Fruit fly (Drosophila melanogaster): Measurements from ENCODE around the gene RnpS1.
A peak's percentile ranks its signal among the peaks of the same experiment; 100 is the strongest.

RnpS1 gene

dm6 chr3R:9534125-9534496 is 17.7 kb upstream of the RnpS1 start (continued):
- peak; percentile 55 for TF ChIP-seq CG4617 (GFP tag; optimal IDR thresholded peaks at IDR 0.05; ENCODE audit: borderline replicate concordance)
- TF ChIP-seq Awh (GFP tag; IDR thresholded peaks at IDR 0.05): peak; percentile 93
- TF ChIP-seq CG13775 (GFP tag; optimal IDR thresholded peaks at IDR 0.05): peak; percentile 83
- TF ChIP-seq Fer2 (tag; optimal IDR thresholded peaks at IDR 0.05): peak; percentile 75
- TF ChIP-seq Dref (GFP tag; IDR thresholded peaks at IDR 0.05): no peak
- peak; percentile 91 to 95 for TF ChIP-seq chif (GFP tag; optimal IDR thresholded peaks at IDR 0.05)
- peak; percentile 77 for TF ChIP-seq CG6654 (GFP tag; optimal IDR thresholded peaks at IDR 0.05)
- TF ChIP-seq CG3065 (GFP tag; optimal IDR thresholded peaks at IDR 0.05): peak; percentile 82
- TF ChIP-seq maf-S (GFP tag; optimal IDR thresholded peaks at IDR 0.05): peak; percentile 81
- peak; percentile 88 for TF ChIP-seq dm (GFP tag; optimal IDR thresholded peaks at IDR 0.05)
- peak; percentile 84 for TF ChIP-seq crc (GFP tag; optimal IDR thresholded peaks at IDR 0.05)
- TF ChIP-seq CG5180 (GFP tag; optimal IDR thresholded peaks at IDR 0.05): no peak
- peak; percentile 83 for TF ChIP-seq CG10147 (GFP tag; optimal IDR thresholded peaks at IDR 0.05)
- peak; percentile 72 for TF ChIP-seq Vsx1 (GFP tag; optimal IDR thresholded peaks at IDR 0.05)
- no peak for TF ChIP-seq Kr (GFP tag; optimal IDR thresholded peaks at IDR 0.05)
- TF ChIP-seq Sin3A (optimal IDR thresholded peaks at IDR 0.05): no peak
- TF ChIP-seq CG4328 (GFP tag; optimal IDR thresholded peaks at IDR 0.05): peak; percentile 86
- TF ChIP-seq Scr (GFP tag; IDR thresholded peaks at IDR 0.05; ENCODE audit: partially characterized antibody): no peak
- peak; percentile 78 for TF ChIP-seq CG6272 (GFP tag; IDR thresholded peaks at IDR 0.05)
- peak; percentile 53; the same call in 1 of the 2 replicates for TF ChIP-seq rib (GFP tag; IDR thresholded peaks at IDR 0.05)
- TF ChIP-seq Gug (GFP tag; IDR thresholded peaks at IDR 0.05): peak; percentile 76
- TF ChIP-seq Taf1 (GFP tag; IDR thresholded peaks at IDR 0.05): peak; percentile 63; the same call in 1 of the 2 replicates
- peak; percentile 95 for TF ChIP-seq CG13424 (tag; optimal IDR thresholded peaks at IDR 0.05)
- TF ChIP-seq slbo (GFP tag; IDR thresholded peaks at IDR 0.05): peak; percentile 93
- TF ChIP-seq Atf-2 (GFP tag; optimal IDR thresholded peaks at IDR 0.05): peak; percentile 93
- no peak for TF ChIP-seq lov (optimal IDR thresholded peaks at IDR 0.05)
- peak; percentile 89; the same call in 2 of the 3 replicates for TF ChIP-seq lov (GFP tag; IDR thresholded peaks at IDR 0.05)
- TF ChIP-seq pum (GFP tag; optimal IDR thresholded peaks at IDR 0.05): peak; percentile 94
- TF ChIP-seq ken (GFP tag; IDR thresholded peaks at IDR 0.05): peak; percentile 95
- TF ChIP-seq Side (GFP tag; optimal IDR thresholded peaks at IDR 0.05): peak; percentile 87
- no peak for TF ChIP-seq Dfd (GFP tag; optimal IDR thresholded peaks at IDR 0.05)
- TF ChIP-seq CG17829 (tag; optimal IDR thresholded peaks at IDR 0.05): peak; percentile 95
- peak; percentile 90 for TF ChIP-seq tin (GFP tag; optimal IDR thresholded peaks at IDR 0.05)
- peak; percentile 65 for TF ChIP-seq CG6683 (GFP tag; optimal IDR thresholded peaks at IDR 0.05)
- TF ChIP-seq odd (GFP tag; optimal IDR thresholded peaks at IDR 0.05): peak; percentile 86
- peak; percentile 23 for TF ChIP-seq cg (GFP tag; optimal IDR thresholded peaks at IDR 0.05)
- TF ChIP-seq al (GFP tag; IDR thresholded peaks at IDR 0.05): peak; percentile 84
- peak; percentile 87 for TF ChIP-seq CG18599 (GFP tag; optimal IDR thresholded peaks at IDR 0.05)
- TF ChIP-seq lmd (GFP tag; IDR thresholded peaks at IDR 0.05): peak; percentile 87
- peak; percentile 83 for TF ChIP-seq CG10462 (GFP tag; optimal IDR thresholded peaks at IDR 0.05)
- peak; percentile 88 for TF ChIP-seq CG14667 (GFP tag; IDR thresholded peaks at IDR 0.05)
- TF ChIP-seq gsb (GFP tag; IDR thresholded peaks at IDR 0.05): peak; percentile 78
- peak in 1 of 2 experiments; percentile 46 for TF ChIP-seq crp (GFP tag; optimal IDR thresholded peaks at IDR 0.05)
- TF ChIP-seq CG11456 (GFP tag; IDR thresholded peaks at IDR 0.05): peak; percentile 88; the same call in 2 of the 3 replicates
- peak; percentile 82 for TF ChIP-seq CG14965 (GFP tag; optimal IDR thresholded peaks at IDR 0.05; ENCODE audit: borderline replicate concordance)
- peak; percentile 91 for TF ChIP-seq ttk (GFP tag; IDR thresholded peaks at IDR 0.05)
- TF ChIP-seq nerfin-2 (GFP tag; IDR thresholded peaks at IDR 0.05; ENCODE audit: partially characterized antibody): no peak
- TF ChIP-seq CG8388 (GFP tag; optimal IDR thresholded peaks at IDR 0.05): peak; percentile 96
- TF ChIP-seq CG1792 (GFP tag; optimal IDR thresholded peaks at IDR 0.05): peak; percentile 92
- no peak for TF ChIP-seq hth (optimal IDR thresholded peaks at IDR 0.05)
- TF ChIP-seq CG17802 (tag; optimal IDR thresholded peaks at IDR 0.05): peak; percentile 79
- TF ChIP-seq CG17359 (tag; optimal IDR thresholded peaks at IDR 0.05): peak; percentile 97
